Worm (Caenorhabditis elegans): ENCODE results near the gene ZK632.11.
A peak's percentile ranks its signal among the peaks of the same experiment; 100 is the strongest.

Gene ZK632.11

ce11 chrIII:9824330-9824934 is 3.3 kb upstream of the ZK632.11 start, which contains the start of gene lin-52 (continued):
- no peak for TF ChIP-seq skn-1 (tag; optimal IDR thresholded peaks at IDR 0.05)

DNA sequence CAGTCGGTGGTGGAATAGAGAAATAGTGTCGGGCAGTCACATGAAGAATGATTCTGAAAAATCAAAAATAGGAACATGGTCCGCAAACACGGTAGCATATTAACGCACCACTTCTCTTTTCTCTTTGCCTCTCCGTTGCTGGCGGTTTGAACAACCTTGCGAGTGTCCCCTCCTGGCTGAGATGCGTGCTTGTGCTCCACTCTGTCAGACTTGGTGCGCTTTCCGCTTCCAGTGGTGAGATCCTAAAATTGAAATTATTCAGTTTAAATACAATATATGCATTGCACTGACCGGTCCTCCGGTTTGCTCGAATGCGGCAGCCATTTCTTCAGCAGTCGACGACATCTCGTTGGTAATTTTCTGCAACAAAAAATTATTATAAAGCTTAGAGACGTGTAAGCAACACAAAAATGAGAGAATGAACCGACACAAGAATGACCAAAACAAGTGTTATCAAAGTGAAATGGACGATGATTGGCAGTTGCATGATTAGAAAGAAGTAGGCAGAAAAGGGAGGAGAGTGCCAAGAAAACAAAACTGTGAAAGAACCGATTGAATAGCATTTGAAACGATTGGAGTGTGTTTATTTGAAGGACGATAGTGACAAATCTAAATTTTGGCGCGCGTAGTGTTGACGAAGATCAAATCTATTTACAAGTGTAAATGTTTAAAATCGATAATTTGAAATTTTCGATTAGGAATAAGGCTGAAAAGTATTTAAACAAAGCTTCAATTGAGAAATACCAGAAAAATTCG is 2.5 kb upstream of the ZK632.11 start, which contains the start of gene ZK632.9:
TSS of gene ZK632.9 (minus strand) at position 360 of the 756 bp plus-strand sequence.
- TF ChIP-seq fos-1 (tag; optimal IDR thresholded peaks at IDR 0.05), result peak; percentile 35
- peak; percentile 8 for TF ChIP-seq nhr-21 (tag; optimal IDR thresholded peaks at IDR 0.05)
- no peak for TF ChIP-seq alr-1 (tag; optimal IDR thresholded peaks at IDR 0.05)
- peak; percentile 32 for TF ChIP-seq nhr-129 (tag; optimal IDR thresholded peaks at IDR 0.05)
- no peak for TF ChIP-seq elt-1 (tag; optimal IDR thresholded peaks at IDR 0.05)
- peak; percentile 34 for TF ChIP-seq skn-1 (tag; optimal IDR thresholded peaks at IDR 0.05)
- peak; percentile 11 for TF ChIP-seq unc-55 (GFP tag; optimal IDR thresholded peaks at IDR 0.05)
- peak; percentile 7 for TF ChIP-seq nhr-10 (tag; optimal IDR thresholded peaks at IDR 0.05)
- TF ChIP-seq Y55F3AM.14 (GFP tag; optimal IDR thresholded peaks at IDR 0.05), result peak; percentile 9
- TF ChIP-seq C34F6.9 (tag; optimal IDR thresholded peaks at IDR 0.05), result no peak

DNA sequence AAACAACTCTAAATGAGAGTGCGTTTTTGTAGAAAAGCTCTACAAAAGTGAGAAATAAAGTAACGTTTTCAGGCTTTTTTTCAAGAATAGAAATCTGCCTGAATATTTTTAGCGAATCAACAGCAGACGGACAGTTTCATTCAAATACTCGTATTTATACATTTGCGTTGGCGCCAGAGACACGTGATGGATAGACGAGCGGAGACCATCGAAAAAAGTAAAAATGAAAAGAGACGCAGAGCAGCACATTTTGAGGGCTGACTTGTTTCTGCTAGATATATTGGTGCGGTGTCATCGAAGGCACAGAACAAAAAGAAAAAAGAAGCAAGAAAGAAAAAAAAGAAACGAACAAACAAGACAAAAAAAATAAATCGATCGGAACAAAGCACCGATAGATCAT is 1.7 kb upstream of the ZK632.11 start:
- TF ChIP-seq F13H6.1 (tag; optimal IDR thresholded peaks at IDR 0.05) (peak; percentile 61), ztf-1 (GFP tag; conservative IDR thresholded peaks at IDR 0.05) (no peak), crh-2 (tag; optimal IDR thresholded peaks at IDR 0.05) (peak; percentile 68), snpc-4 (tag; optimal IDR thresholded peaks at IDR 0.05) (no peak), gmeb-1 (tag; optimal IDR thresholded peaks at IDR 0.05) (peak; percentile 23), mab-5 (tag; optimal IDR thresholded peaks at IDR 0.05) (peak; percentile 32), Y55F3AM.14 (GFP tag; optimal IDR thresholded peaks at IDR 0.05) (peak; percentile 82), mbf-1 (tag; optimal IDR thresholded peaks at IDR 0.05) (no peak), ztf-11 (tag; optimal IDR thresholded peaks at IDR 0.05) (no peak), zag-1 (tag; optimal IDR thresholded peaks at IDR 0.05) (no peak), fos-1 (tag; optimal IDR thresholded peaks at IDR 0.05) (peak; percentile 3), mdl-1 (tag; optimal IDR thresholded peaks at IDR 0.05) (peak in 1 of 2 experiments; percentile 46), ztf-4 (tag; optimal IDR thresholded peaks at IDR 0.05) (peak; percentile 65), ama-1 (optimal IDR thresholded peaks at IDR 0.05) (peak; percentile 93), lin-13 (GFP tag; optimal IDR thresholded peaks at IDR 0.05) (peak; percentile 18), ZK546.5 (tag; optimal IDR thresholded peaks at IDR 0.05) (no peak), sem-4 (tag; optimal IDR thresholded peaks at IDR 0.05) (peak; percentile 6), sma-9 (GFP tag; optimal IDR thresholded peaks at IDR 0.05) (peak; percentile 52), sma-9 (tag; optimal IDR thresholded peaks at IDR 0.05) (no peak), skn-1 (tag; optimal IDR thresholded peaks at IDR 0.05) (no peak), R02D3.7 (tag; optimal IDR thresholded peaks at IDR 0.05) (no peak), nhr-129 (tag; optimal IDR thresholded peaks at IDR 0.05) (peak; percentile 83), C34F6.9 (tag; optimal IDR thresholded peaks at IDR 0.05) (peak; percentile 71), dmd-4 (tag; optimal IDR thresholded peaks at IDR 0.05) (no peak), sma-3 (GFP tag; optimal IDR thresholded peaks at IDR 0.05) (peak; percentile 46), unc-55 (GFP tag; optimal IDR thresholded peaks at IDR 0.05) (peak; percentile 34), lsy-2 (tag; optimal IDR thresholded peaks at IDR 0.05) (peak in 1 of 2 experiments; percentile 79)

DNA sequence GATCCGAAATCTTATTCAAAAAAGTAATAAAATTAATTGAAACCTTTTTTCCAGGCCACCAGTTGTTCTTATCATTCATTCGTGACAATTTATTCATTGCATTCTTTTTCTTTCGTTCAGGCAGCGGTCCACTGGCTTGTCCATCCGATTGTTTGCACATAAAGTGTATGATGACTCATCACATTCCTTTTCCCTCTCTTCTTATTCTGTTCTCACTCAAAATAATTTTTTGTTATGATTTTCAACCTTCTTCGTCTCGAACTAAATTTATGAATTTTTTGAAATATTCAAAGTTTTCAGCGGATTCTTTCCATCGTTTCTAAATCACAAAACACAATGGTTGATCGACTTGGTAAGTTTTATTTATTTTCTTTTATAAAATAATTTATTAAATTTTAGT is 2.8 kb downstream of the ZK632.11 start, which contains the start of gene ZK632.12:
TSS of gene ZK632.12 (plus strand) at position 301 of the 400 bp plus-strand sequence.
- TF ChIP-seq nhr-25 (tag; optimal IDR thresholded peaks at IDR 0.05), result no peak
- TF ChIP-seq nhr-12 (tag; optimal IDR thresholded peaks at IDR 0.05), result no peak
- no peak for TF ChIP-seq snpc-4 (tag; optimal IDR thresholded peaks at IDR 0.05)
- TF ChIP-seq C34F6.9 (tag; optimal IDR thresholded peaks at IDR 0.05), result no peak
- no peak for TF ChIP-seq elt-3 (tag; optimal IDR thresholded peaks at IDR 0.05)
- no peak for TF ChIP-seq sem-4 (tag; optimal IDR thresholded peaks at IDR 0.05)
- TF ChIP-seq egl-27 (tag; optimal IDR thresholded peaks at IDR 0.05), result no peak
- no peak for TF ChIP-seq mbf-1 (tag; optimal IDR thresholded peaks at IDR 0.05)
- no peak for TF ChIP-seq lin-13 (GFP tag; optimal IDR thresholded peaks at IDR 0.05)
- no peak for TF ChIP-seq ZK546.5 (tag; optimal IDR thresholded peaks at IDR 0.05)
